Fruit fly (Drosophila melanogaster) whole organism, adult: ENCODE measurements around the gene CG8630.

ENCODE experiments used
- CG14711 ChIP-seq: fragments of 200-800 bp; sonication (Bioruptor generic); optimal IDR thresholded peaks from 2 replicates; lab custom pipeline; 2018; ENCODE audit warnings: missing biosample characterization, mild to moderate bottlenecking, missing genetic modification characterization, moderate library complexity
- CG7101 ChIP-seq: fragments of 200-800 bp; sonication (Bioruptor generic); optimal IDR thresholded peaks from 2 replicates; lab custom pipeline; 2018; ENCODE audit warnings: missing biosample characterization, mild to moderate bottlenecking, missing genetic modification characterization, moderate library complexity
- Clk ChIP-seq: fragments of 200-800 bp; sonication (Bioruptor generic); optimal IDR thresholded peaks from 2 replicates; lab custom pipeline; 2017; ENCODE audit warnings: missing biosample characterization, missing genetic modification characterization
- Hr96 ChIP-seq: fragments of 200-800 bp; sonication (Bioruptor generic); optimal IDR thresholded peaks from 2 replicates; lab custom pipeline; 2016; ENCODE audit warnings: missing biosample characterization, missing genetic modification characterization
- Mnt ChIP-seq: fragments of 200-800 bp; sonication (Bioruptor generic); optimal IDR thresholded peaks from 2 replicates; lab custom pipeline; 2016; ENCODE audit warnings: missing biosample characterization, mild to moderate bottlenecking, missing genetic modification characterization

- TF ChIP-seq CG14711 (tag; lab: Kevin White, UChicago) (no peak), Clk (GFP tag; lab: Kevin White, UChicago) (no peak), Hr96 (GFP tag; lab: Kevin White, UChicago) (no peak), CG7101 (tag; lab: Kevin White, UChicago) (no peak), Mnt (GFP tag; lab: Kevin White, UChicago) (no peak)
Observed at dm6 chr3R:13293148-13293756, 13.7 kb downstream of the CG8630 start, which contains the start of gene wntD.
